Worm (Caenorhabditis elegans) whole organism, L2 larva: ENCODE measurements around the gene C05C8.1.

Source experiments
- C34F6.9 ChIP-seq: fragments of 150-350 bp; optimal IDR thresholded peaks from 2 replicates; lab custom pipeline; 2014; ENCODE audit warnings: missing biosample characterization, missing genetic modification characterization
- F13H6.1 ChIP-seq: sonication (generic microtip); optimal IDR thresholded peaks from 2 replicates; lab custom pipeline; 2016; ENCODE audit warnings: missing genetic modification characterization, missing compliant biosample characterization
- R02D3.7 ChIP-seq: fragments of 150-350 bp; optimal IDR thresholded peaks from 2 replicates; lab custom pipeline; 2014; ENCODE audit warnings: missing biosample characterization, missing genetic modification characterization
- ZK546.5 ChIP-seq: sonication (generic microtip); optimal IDR thresholded peaks from 2 replicates; lab custom pipeline; 2017; ENCODE audit warnings: missing biosample characterization, missing genetic modification characterization
- alr-1 ChIP-seq: fragments of 150-350 bp; optimal IDR thresholded peaks from 2 replicates; lab custom pipeline; 2014; ENCODE audit warnings: missing biosample characterization, missing genetic modification characterization
- aly-2 ChIP-seq: fragments of 150-350 bp; optimal IDR thresholded peaks from 2 replicates; lab custom pipeline; 2014; ENCODE audit warnings: missing biosample characterization, missing genetic modification characterization
- blmp-1 ChIP-seq: sonication (generic microtip); optimal IDR thresholded peaks from 2 replicates; lab custom pipeline; 2017; ENCODE audit warnings: missing genetic modification characterization, mild to moderate bottlenecking, missing compliant biosample characterization, antibody characterized with exemption, moderate library complexity; ENCODE audit not compliant: insufficient read depth
- ceh-16 ChIP-seq: fragments of 150-350 bp; optimal IDR thresholded peaks from 2 replicates; lab custom pipeline; 2014; ENCODE audit warnings: missing biosample characterization, missing genetic modification characterization
- ceh-82 ChIP-seq: fragments of 150-350 bp; optimal IDR thresholded peaks from 2 replicates; lab custom pipeline; 2014; ENCODE audit warnings: missing biosample characterization, missing genetic modification characterization
- crh-2 ChIP-seq: sonication (generic microtip); optimal IDR thresholded peaks from 2 replicates; lab custom pipeline; 2017; ENCODE audit warnings: missing biosample characterization, missing genetic modification characterization
- dmd-4 ChIP-seq: sonication (generic microtip); optimal IDR thresholded peaks from 2 replicates; lab custom pipeline; 2017; ENCODE audit warnings: missing biosample characterization, missing genetic modification characterization
- egl-27 ChIP-seq: sonication (generic microtip); optimal IDR thresholded peaks from 3 replicates; lab custom pipeline; 2017; ENCODE audit warnings: missing biosample characterization, missing genetic modification reagents, missing genetic modification characterization
- elt-1 ChIP-seq: fragments of 150-350 bp; optimal IDR thresholded peaks from 2 replicates; lab custom pipeline; 2014; ENCODE audit warnings: missing biosample characterization, missing genetic modification characterization
- elt-3 ChIP-seq: sonication (generic microtip); optimal IDR thresholded peaks from 2 replicates; lab custom pipeline; 2017; ENCODE audit warnings: missing biosample characterization, missing genetic modification characterization
- gmeb-1 ChIP-seq: fragments of 150-350 bp; optimal IDR thresholded peaks from 2 replicates; lab custom pipeline; 2014; ENCODE audit warnings: missing biosample characterization, missing genetic modification characterization
- lin-11 ChIP-seq: fragments of 150-350 bp; sonication (generic microtip); optimal IDR thresholded peaks from 2 replicates; lab custom pipeline; 2014; ENCODE audit warnings: missing biosample characterization, missing genetic modification characterization, inconsistent platforms, mixed read lengths
- lin-39 ChIP-seq: fragments of 150-350 bp; optimal IDR thresholded peaks from 2 replicates; lab custom pipeline; 2014; ENCODE audit warnings: missing biosample characterization, missing genetic modification reagents, missing genetic modification characterization
- lsy-2 ChIP-seq, 2 experiments: fragments of 150-350 bp in 1 of 2; sonication (generic microtip) in 1 of 2; optimal IDR thresholded peaks; 2 replicates each; lab custom pipeline; 2014 to 2017; ENCODE audit warnings: missing biosample characterization in 2 of 2, missing genetic modification characterization in 2 of 2
- mab-5 ChIP-seq: fragments of 150-350 bp; optimal IDR thresholded peaks from 2 replicates; lab custom pipeline; 2014; ENCODE audit warnings: missing biosample characterization, missing genetic modification characterization
- mbf-1 ChIP-seq: sonication (generic microtip); optimal IDR thresholded peaks from 2 replicates; lab custom pipeline; 2017; ENCODE audit warnings: missing biosample characterization, missing genetic modification characterization
- mdl-1 ChIP-seq, 2 experiments: fragments of 150-350 bp in 1 of 2; sonication (generic microtip) in 1 of 2; optimal IDR thresholded peaks; 2 replicates each; lab custom pipeline; 2017; ENCODE audit warnings: missing biosample characterization in 2 of 2, missing genetic modification characterization in 2 of 2
- nhr-129 ChIP-seq: fragments of 150-350 bp; optimal IDR thresholded peaks from 2 replicates; lab custom pipeline; 2014; ENCODE audit warnings: missing biosample characterization, missing genetic modification characterization
- nhr-21 ChIP-seq: fragments of 150-350 bp; optimal IDR thresholded peaks from 2 replicates; lab custom pipeline; 2014; ENCODE audit warnings: missing biosample characterization, missing genetic modification characterization
- nhr-23 ChIP-seq: fragments of 150-350 bp; optimal IDR thresholded peaks from 2 replicates; lab custom pipeline; 2014; ENCODE audit warnings: missing biosample characterization, missing genetic modification reagents, missing genetic modification characterization
- nhr-237 ChIP-seq: fragments of 150-350 bp; optimal IDR thresholded peaks from 2 replicates; lab custom pipeline; 2014; ENCODE audit warnings: missing biosample characterization, missing genetic modification characterization
- nhr-25 ChIP-seq: fragments of 150-350 bp; sonication (generic microtip); optimal IDR thresholded peaks from 3 replicates; lab custom pipeline; 2014; ENCODE audit warnings: missing biosample characterization, missing genetic modification characterization
- peb-1 ChIP-seq: fragments of 150-350 bp; optimal IDR thresholded peaks from 2 replicates; lab custom pipeline; 2014; ENCODE audit warnings: missing biosample characterization, missing genetic modification characterization
- sem-4 ChIP-seq: fragments of 150-350 bp; optimal IDR thresholded peaks from 2 replicates; lab custom pipeline; 2014; ENCODE audit warnings: missing biosample characterization, missing genetic modification reagents, missing genetic modification characterization
- sma-3 ChIP-seq: sonication (generic microtip); optimal IDR thresholded peaks from 2 replicates; lab custom pipeline; 2016; ENCODE audit warnings: missing genetic modification reagents, missing genetic modification characterization, missing compliant biosample characterization
- sma-9 ChIP-seq, 2 experiments: fragments of 150-350 bp in 1 of 2; sonication (generic microtip) in 1 of 2; optimal IDR thresholded peaks; 2 replicates each; lab custom pipeline; 2014 to 2016; ENCODE audit warnings: missing genetic modification characterization in 2 of 2, mild to moderate bottlenecking in 1 of 2, missing biosample characterization in 1 of 2, missing compliant biosample characterization in 1 of 2, missing genetic modification reagents in 1 of 2, moderate library complexity in 1 of 2
- snpc-4 ChIP-seq: fragments of 150-350 bp; optimal IDR thresholded peaks from 2 replicates; lab custom pipeline; 2014; ENCODE audit warnings: missing biosample characterization, missing genetic modification characterization
- unc-55 ChIP-seq: fragments of 150-350 bp; sonication (generic microtip); optimal IDR thresholded peaks from 3 replicates; lab custom pipeline; 2014; ENCODE audit warnings: missing biosample characterization, missing genetic modification reagents, missing genetic modification characterization
- unc-62 ChIP-seq: fragments of 150-350 bp; optimal IDR thresholded peaks from 2 replicates; lab custom pipeline; 2014; ENCODE audit warnings: missing biosample characterization, missing genetic modification reagents, missing genetic modification characterization
- zag-1 ChIP-seq: fragments of 150-350 bp; optimal IDR thresholded peaks from 2 replicates; lab custom pipeline; 2014; ENCODE audit warnings: missing biosample characterization, missing genetic modification characterization
- ztf-11 ChIP-seq: sonication (generic microtip); optimal IDR thresholded peaks from 2 replicates; lab custom pipeline; 2017; ENCODE audit warnings: missing biosample characterization, missing genetic modification characterization
- ztf-4 ChIP-seq: fragments of 150-350 bp; optimal IDR thresholded peaks from 2 replicates; lab custom pipeline; 2014; ENCODE audit warnings: missing biosample characterization, missing genetic modification characterization

Gene C05C8.1

ce11 chrV:7201353-7201752 is 38.2 kb upstream of the C05C8.1 start:
- TF ChIP-seq mbf-1 (no peak), gmeb-1 (tag; lab: Kevin White, UChicago) (no peak), ceh-16 (tag; lab: Kevin White, UChicago) (no peak), lsy-2 (tag; optimal IDR thresholded peaks at IDR 0.05; lab: Kevin White, UChicago) (no peak)

- TF ChIP-seq peb-1 (no peak), ztf-4 (tag; lab: Kevin White, UChicago) (no peak), R02D3.7 (tag; lab: Kevin White, UChicago) (no peak), egl-27 (tag; lab: Kevin White, UChicago) (no peak), nhr-129 (tag; lab: Kevin White, UChicago) (no peak), blmp-1 (tag; lab: Kevin White, UChicago) (no peak), ceh-82 (tag; lab: Kevin White, UChicago) (no peak)
Measured at ce11 chrV:7209001-7209400, 30.6 kb upstream of the C05C8.1 start.

ce11 chrV:7214802-7215201 is 24.8 kb upstream of the C05C8.1 start, which contains the start of gene soap-1:
soap-1 (minus strand) TSS chrV:7214902.
- TF ChIP-seq F13H6.1 (tag; lab: Kevin White, UChicago) (no peak), ztf-11 (no peak), ZK546.5 (tag; lab: Kevin White, UChicago) (no peak), mdl-1 (tag; optimal IDR thresholded peaks at IDR 0.05; lab: Kevin White, UChicago) (no peak), nhr-25 (tag; lab: Kevin White, UChicago) (no peak), nhr-23 (no peak), gmeb-1 (tag; lab: Kevin White, UChicago) (no peak), lsy-2 (tag; optimal IDR thresholded peaks at IDR 0.05; lab: Kevin White, UChicago) (no peak), sma-9 (GFP tag; optimal IDR thresholded peaks at IDR 0.05; lab: Kevin White, UChicago) (no peak), sma-9 (tag; optimal IDR thresholded peaks at IDR 0.05; lab: Kevin White, UChicago) (no peak), unc-62 (no peak), C34F6.9 (no peak), aly-2 (tag; lab: Kevin White, UChicago) (no peak), mab-5 (no peak), ztf-4 (tag; lab: Kevin White, UChicago) (no peak), sem-4 (tag; lab: Kevin White, UChicago) (no peak), elt-1 (no peak), elt-3 (tag; lab: Kevin White, UChicago) (no peak), nhr-21 (no peak)

DNA sequence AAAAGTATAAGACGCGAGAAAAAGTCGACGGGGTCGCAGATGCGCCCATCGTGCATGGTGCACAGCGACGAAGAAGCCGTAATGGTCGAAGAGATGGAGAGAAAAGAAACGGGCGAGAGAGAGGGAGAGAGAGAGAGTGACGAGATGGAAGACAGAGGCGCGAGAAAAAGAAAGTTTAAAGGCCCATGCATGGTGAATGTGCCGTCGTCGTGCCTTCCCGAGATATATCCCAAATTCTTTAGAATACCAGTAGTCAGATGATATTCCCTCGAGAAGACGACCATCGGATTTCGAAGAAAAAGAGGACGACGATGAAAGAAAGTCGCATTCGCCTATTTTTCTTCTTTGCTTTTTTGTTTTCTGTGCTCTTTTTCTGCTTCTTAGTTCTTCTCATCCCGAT is 23.6 kb upstream of the C05C8.1 start:
- TF ChIP-seq egl-27 (tag; lab: Kevin White, UChicago) (no peak), elt-1 (no peak), R02D3.7 (tag; lab: Kevin White, UChicago) (no peak), unc-55 (GFP tag; lab: Kevin White, UChicago) (peak; percentile 47), ceh-82 (tag; lab: Kevin White, UChicago) (no peak), nhr-237 (tag; lab: Kevin White, UChicago) (no peak), lin-39 (tag; lab: Kevin White, UChicago) (no peak), dmd-4 (tag; lab: Kevin White, UChicago) (no peak), elt-3 (tag; lab: Kevin White, UChicago) (no peak), lin-11 (tag; lab: Kevin White, UChicago) (no peak), mab-5 (no peak), snpc-4 (tag; lab: Kevin White, UChicago) (no peak), C34F6.9 (peak; percentile 12), zag-1 (tag; lab: Kevin White, UChicago) (no peak), ceh-16 (tag; lab: Kevin White, UChicago) (no peak), lsy-2 (tag; optimal IDR thresholded peaks at IDR 0.05; lab: Kevin White, UChicago) (peak in 1 of 2 experiments; percentile 3), alr-1 (tag; lab: Kevin White, UChicago) (no peak), sma-3 (no peak), crh-2 (tag; lab: Kevin White, UChicago) (no peak), peb-1 (no peak), ztf-11 (no peak)
